Worm (Caenorhabditis elegans) whole organism, L4/young adult: ENCODE results near the gene C48D1.1.

Source experiments
- W03F9.2 ChIP-seq: fragments of 150-350 bp; optimal IDR thresholded peaks from 2 replicates; lab custom pipeline; 2014; ENCODE audit warnings: missing biosample characterization, missing genetic modification characterization
- dao-5 ChIP-seq: sonication (generic microtip); optimal IDR thresholded peaks from 2 replicates; lab custom pipeline; 2016; ENCODE audit warnings: missing genotype, missing genetic modification characterization, moderate library complexity, missing compliant biosample characterization
- him-1 ChIP-seq: sonication (generic microtip); optimal IDR thresholded peaks from 2 replicates; lab custom pipeline; 2016; ENCODE audit warnings: missing genotype, missing genetic modification reagents, missing genetic modification characterization, missing compliant biosample characterization

C48D1.1 gene

ce11 chrIV:13149276-13149675, 47.9 kb downstream of the C48D1.1 start, which contains the start of gene nlp-79:
Gene nlp-79 (plus strand): TSS chrIV:13149576.
- TF ChIP-seq dao-5 (tag; lab: Kevin White, UChicago) (no peak), him-1 (tag; lab: Kevin White, UChicago) (no peak), W03F9.2 (tag; lab: Kevin White, UChicago) (no peak)
